Worm (Caenorhabditis elegans): ENCODE results near the gene Y57G11C.31.

DNA sequence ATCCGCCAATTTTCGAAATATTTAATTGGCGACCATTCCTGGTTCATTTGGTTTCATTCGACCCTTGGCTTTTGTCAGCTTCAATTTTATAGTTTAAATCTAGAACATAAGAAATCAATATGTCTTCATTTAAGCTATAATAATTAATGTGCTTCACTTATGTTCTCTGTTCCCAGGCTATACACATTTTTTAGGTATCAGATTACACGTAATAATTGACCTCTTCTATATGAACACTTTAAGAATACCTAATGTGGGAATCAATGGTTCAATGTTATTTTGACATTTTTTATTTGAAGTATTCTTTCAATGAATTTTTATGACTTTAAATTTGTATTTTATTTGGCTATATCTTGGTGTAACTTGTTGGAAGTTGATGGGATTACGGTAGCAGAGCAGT, 32.1 kb downstream of the Y57G11C.31 start, which contains the start of gene lgc-7:
- no peak for TF ChIP-seq lsy-2 (tag; optimal IDR thresholded peaks at IDR 0.05)
- TF ChIP-seq unc-39 (tag; optimal IDR thresholded peaks at IDR 0.05), result no peak
- TF ChIP-seq dve-1 (tag; optimal IDR thresholded peaks at IDR 0.05; ENCODE audit: insufficient read depth), result no peak
- TF ChIP-seq pqm-1 (tag; optimal IDR thresholded peaks at IDR 0.05), result no peak
- TF ChIP-seq zag-1 (tag; optimal IDR thresholded peaks at IDR 0.05), result no peak
- TF ChIP-seq F49E8.2 (tag; optimal IDR thresholded peaks at IDR 0.05; ENCODE audit: borderline replicate concordance), result no peak
- no peak for TF ChIP-seq daf-16 (GFP tag; optimal IDR thresholded peaks at IDR 0.05)
- no peak for TF ChIP-seq daf-16 (tag; optimal IDR thresholded peaks at IDR 0.05)
